Worm (Caenorhabditis elegans) whole organism, late embryonic: ENCODE measurements around the gene moc-6.

ENCODE experiments used
- C38D4.7 ChIP-seq: fragments of 200-800 bp; sonication (Bioruptor generic); optimal IDR thresholded peaks from 2 replicates; lab custom pipeline; 2018; ENCODE audit warnings: mild to moderate bottlenecking, missing genetic modification characterization, moderate library complexity, missing compliant biosample characterization
- hlh-30 ChIP-seq: sonication (generic microtip); optimal IDR thresholded peaks from 2 replicates; lab custom pipeline; 2017; ENCODE audit warnings: antibody characterized with exemption, missing genetic modification characterization, missing compliant biosample characterization; ENCODE audit not compliant: insufficient read depth
- madf-2 ChIP-seq: sonication (generic microtip); optimal IDR thresholded peaks from 2 replicates; lab custom pipeline; 2017; ENCODE audit warnings: missing genetic modification characterization, missing compliant biosample characterization
- zip-5 ChIP-seq: sonication (generic microtip); optimal IDR thresholded peaks from 2 replicates; lab custom pipeline; 2016; ENCODE audit warnings: missing genetic modification characterization, missing compliant biosample characterization

- TF ChIP-seq hlh-30 (tag; lab: Kevin White, UChicago) (no peak), zip-5 (tag; lab: Kevin White, UChicago) (no peak), madf-2 (tag; lab: Kevin White, UChicago) (no peak), C38D4.7 (GFP tag; lab: Kevin White, UChicago) (no peak)
These were observed 5.1 kb upstream of the moc-6 start, which contains the start of gene hira-1 for ce11 chrIII:5190671-5191174.
